Worm (Caenorhabditis elegans) whole organism, midembryonic: ENCODE results near the gene skpo-2.
"Not testable (repeated sequence)": the region's sequence is repeated elsewhere in the genome, so short reads cannot be mapped to it uniquely, and the experiment has no call there.

Experiments used
- T22C8.4 ChIP-seq: fragments of 200-800 bp; sonication (Bioruptor generic); IDR thresholded peaks from 2 replicates; pipeline ENCODE4 v1.3.6; 2022; ENCODE audit warnings: missing genetic modification characterization, missing compliant biosample characterization
- cog-1 ChIP-seq: sonication (generic microtip); optimal IDR thresholded peaks from 2 replicates; lab custom pipeline; 2016; ENCODE audit warnings: missing genetic modification characterization, missing compliant biosample characterization
- flt-1 ChIP-seq: fragments of 200-800 bp; sonication (Bioruptor generic); IDR thresholded peaks from 2 replicates; pipeline ENCODE4 v1.3.6; 2022; ENCODE audit warnings: missing genetic modification characterization, missing compliant biosample characterization
- klf-2 ChIP-seq: fragments of 200-800 bp; sonication (Bioruptor generic); conservative IDR thresholded peaks from 2 replicates; pipeline ENCODE4 v1.3.6; 2022; ENCODE audit warnings: missing genetic modification reagents, missing genetic modification characterization, missing compliant biosample characterization
- med-1 ChIP-seq: sonication (generic microtip); optimal IDR thresholded peaks from 2 replicates; lab custom pipeline; 2017; ENCODE audit warnings: missing genetic modification characterization, mild to moderate bottlenecking, missing compliant biosample characterization, antibody characterized with exemption, missing genetic modification reagents; ENCODE audit not compliant: insufficient read depth
- ref-1 ChIP-seq: fragments of 200-800 bp; sonication (Bioruptor generic); conservative IDR thresholded peaks from 2 replicates; pipeline ENCODE4 v1.3.6; 2022; ENCODE audit warnings: missing genetic modification reagents, missing genetic modification characterization, missing compliant biosample characterization
- tab-1 ChIP-seq: fragments of 200-800 bp; sonication (Bioruptor generic); IDR thresholded peaks from 2 replicates; pipeline ENCODE4 v1.3.6; 2022; ENCODE audit warnings: missing genetic modification characterization, missing compliant biosample characterization
- ztf-23 ChIP-seq: fragments of 200-800 bp; sonication (Bioruptor generic); IDR thresholded peaks from 2 replicates; pipeline ENCODE4 v1.3.6; 2022; ENCODE audit warnings: missing genetic modification reagents, missing genetic modification characterization, missing compliant biosample characterization
- ztf-29 ChIP-seq: fragments of 200-800 bp; sonication (Bioruptor generic); IDR thresholded peaks from 2 replicates; pipeline ENCODE4 v1.3.6; 2022; ENCODE audit warnings: missing genetic modification reagents, missing genetic modification characterization, missing compliant biosample characterization

The skpo-2 gene

DNA sequence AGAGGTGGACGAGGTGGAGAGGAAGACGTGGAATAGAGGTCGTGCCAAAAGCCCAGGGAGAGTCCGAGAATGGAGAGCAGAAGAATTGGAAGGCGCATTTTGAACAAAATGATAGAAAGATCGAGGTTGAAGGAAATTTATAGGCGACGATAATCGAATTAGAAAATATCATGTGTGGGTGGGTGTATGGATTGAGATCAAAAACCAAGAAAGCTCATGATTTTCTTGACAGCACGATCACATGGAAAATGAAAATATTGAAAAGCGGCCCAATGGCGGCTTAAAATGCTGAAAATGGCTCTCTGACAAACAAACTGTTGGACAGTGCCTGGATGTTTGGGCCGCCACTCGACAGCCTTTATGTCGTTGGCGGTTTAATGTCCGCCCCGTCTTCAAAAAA, 26.8 kb upstream of the skpo-2 start, which contains the start of gene C16C8.9:
TSS of gene C16C8.9 (minus strand) at position 101 of the 400 bp plus-strand sequence.
- TF ChIP-seq ztf-23 (GFP tag; lab: Robert Waterston, UW) (no peak), klf-2 (GFP tag; lab: Robert Waterston, UW) (no peak), cog-1 (no peak), med-1 (GFP tag; lab: Kevin White, UChicago) (no peak), tab-1 (GFP tag; lab: Robert Waterston, UW) (no peak), ztf-29 (GFP tag; lab: Robert Waterston, UW) (no peak), flt-1 (no peak), T22C8.4 (GFP tag; lab: Robert Waterston, UW) (no peak), ref-1 (GFP tag; lab: Robert Waterston, UW) (no peak)

- TF ChIP-seq T22C8.4 (GFP tag; lab: Robert Waterston, UW) (no peak), tab-1 (GFP tag; lab: Robert Waterston, UW) (no peak), med-1 (GFP tag; lab: Kevin White, UChicago) (no peak), ztf-29 (GFP tag; lab: Robert Waterston, UW) (no peak), flt-1 (no peak), klf-2 (GFP tag; lab: Robert Waterston, UW) (no peak), cog-1 (no peak), ref-1 (GFP tag; lab: Robert Waterston, UW) (no peak), ztf-23 (GFP tag; lab: Robert Waterston, UW) (no peak)
Observed at ce11 chrII:3461586-3461985, 25.3 kb upstream of the skpo-2 start, which contains the start of gene C16C8.8. C16C8.8 (minus strand) TSS chrII:3461686.

- TF ChIP-seq cog-1 (no peak), ztf-23 (GFP tag; lab: Robert Waterston, UW) (no peak), klf-2 (GFP tag; lab: Robert Waterston, UW) (no peak), med-1 (GFP tag; lab: Kevin White, UChicago) (no peak)
Observed at ce11 chrII:3460048-3460447, 23.7 kb upstream of the skpo-2 start, which contains the start of gene C16C8.7. C16C8.7 (minus strand) TSS chrII:3460148.

- no peak for TF ChIP-seq flt-1
- TF ChIP-seq ref-1 (GFP tag; lab: Robert Waterston, UW) = no peak
- TF ChIP-seq ztf-23 (GFP tag; lab: Robert Waterston, UW) = no peak
- TF ChIP-seq med-1 (GFP tag; lab: Kevin White, UChicago) = no peak
- no peak for TF ChIP-seq tab-1 (GFP tag; lab: Robert Waterston, UW)
- TF ChIP-seq T22C8.4 (GFP tag; lab: Robert Waterston, UW) = no peak
- TF ChIP-seq cog-1 = no peak
- TF ChIP-seq klf-2 (GFP tag; lab: Robert Waterston, UW) = no peak
- no peak for TF ChIP-seq ztf-29 (GFP tag; lab: Robert Waterston, UW)
Observed at ce11 chrII:3459199-3459598, 22.9 kb upstream of the skpo-2 start.

ce11 chrII:3458209-3458608, 21.9 kb upstream of the skpo-2 start, which contains the start of the genes C16C8.26 and C16C8.19:
C16C8.26 (minus strand) TSS chrII:3458309.
C16C8.19 (plus strand) TSS chrII:3458487.
- TF ChIP-seq cog-1 = no peak
- no peak for TF ChIP-seq flt-1
- TF ChIP-seq ztf-29 (GFP tag; lab: Robert Waterston, UW) = no peak; the same call in 1 of the 2 replicates
- no peak for TF ChIP-seq med-1 (GFP tag; lab: Kevin White, UChicago)
- no peak for TF ChIP-seq tab-1 (GFP tag; lab: Robert Waterston, UW)
- TF ChIP-seq klf-2 (GFP tag; lab: Robert Waterston, UW) = no peak
- no peak for TF ChIP-seq ztf-23 (GFP tag; lab: Robert Waterston, UW)
- no peak for TF ChIP-seq T22C8.4 (GFP tag; lab: Robert Waterston, UW)
- no peak for TF ChIP-seq ref-1 (GFP tag; lab: Robert Waterston, UW)

- no peak for TF ChIP-seq ztf-29 (GFP tag; lab: Robert Waterston, UW)
- TF ChIP-seq klf-2 (GFP tag; lab: Robert Waterston, UW) = no peak
- no peak for TF ChIP-seq tab-1 (GFP tag; lab: Robert Waterston, UW)
- TF ChIP-seq ztf-23 (GFP tag; lab: Robert Waterston, UW) = no peak
- TF ChIP-seq ref-1 (GFP tag; lab: Robert Waterston, UW) = no peak
- no peak for TF ChIP-seq flt-1
- no peak for TF ChIP-seq T22C8.4 (GFP tag; lab: Robert Waterston, UW)
- no peak for TF ChIP-seq med-1 (GFP tag; lab: Kevin White, UChicago)
Observed at ce11 chrII:3453521-3453920, 17.2 kb upstream of the skpo-2 start, which contains the start of gene C16C8.11. C16C8.11 (plus strand) TSS chrII:3453708.

DNA sequence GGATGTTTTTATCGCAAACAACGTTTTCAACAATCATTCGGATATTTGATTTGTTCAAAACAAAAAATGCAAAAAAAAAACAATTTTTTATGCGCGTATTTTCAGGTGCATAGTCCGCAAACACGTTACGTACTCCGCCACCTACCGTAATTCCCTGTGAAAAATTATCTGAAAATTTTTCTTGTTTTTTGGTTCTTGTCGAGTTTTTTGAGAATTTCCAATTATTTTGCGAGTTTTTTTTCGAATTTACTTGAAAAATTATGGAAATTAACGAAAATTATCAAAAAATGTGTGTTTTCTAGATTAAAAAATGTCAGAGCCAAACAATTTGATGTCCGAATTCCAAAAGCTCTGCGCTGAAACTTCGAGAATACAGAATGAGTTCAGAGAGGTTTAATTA, 16.1 kb upstream of the skpo-2 start, which contains the start of gene C16C8.12:
TSS of gene C16C8.12 (plus strand) at position 301 of the 400 bp plus-strand sequence.
- TF ChIP-seq cog-1 = no peak
- no peak for TF ChIP-seq flt-1
- TF ChIP-seq ztf-29 (GFP tag; lab: Robert Waterston, UW) = no peak
- TF ChIP-seq T22C8.4 (GFP tag; lab: Robert Waterston, UW) = no peak
- TF ChIP-seq tab-1 (GFP tag; lab: Robert Waterston, UW) = no peak
- TF ChIP-seq klf-2 (GFP tag; lab: Robert Waterston, UW) = no peak
- TF ChIP-seq med-1 (GFP tag; lab: Kevin White, UChicago) = no peak
- no peak for TF ChIP-seq ztf-23 (GFP tag; lab: Robert Waterston, UW)
- TF ChIP-seq ref-1 (GFP tag; lab: Robert Waterston, UW) = no peak

DNA sequence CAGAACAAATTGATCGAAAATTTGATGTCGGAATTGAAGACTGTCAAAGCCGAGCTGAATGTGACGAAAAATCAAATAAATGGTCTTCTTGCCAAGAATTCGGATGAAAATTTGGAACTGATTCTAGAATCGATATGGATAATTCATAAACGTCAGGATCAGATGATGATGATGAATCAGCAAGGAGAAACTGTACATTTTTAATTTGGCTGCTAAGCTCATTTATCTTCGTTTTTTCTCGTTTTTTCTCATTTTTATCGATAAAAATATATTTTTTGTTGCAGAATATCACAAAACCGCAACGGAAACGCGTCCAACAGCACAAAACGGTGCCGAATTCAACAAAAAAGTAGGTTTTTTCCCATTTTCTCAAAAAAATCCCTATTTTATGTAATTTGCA, 13.2 kb upstream of the skpo-2 start, which contains the start of gene C16C8.14:
TSS of gene C16C8.14 (plus strand) at position 301 of the 400 bp plus-strand sequence.
- TF ChIP-seq klf-2, ztf-29, ref-1 (GFP tag; lab: Robert Waterston, UW): not testable (repeated sequence)

DNA sequence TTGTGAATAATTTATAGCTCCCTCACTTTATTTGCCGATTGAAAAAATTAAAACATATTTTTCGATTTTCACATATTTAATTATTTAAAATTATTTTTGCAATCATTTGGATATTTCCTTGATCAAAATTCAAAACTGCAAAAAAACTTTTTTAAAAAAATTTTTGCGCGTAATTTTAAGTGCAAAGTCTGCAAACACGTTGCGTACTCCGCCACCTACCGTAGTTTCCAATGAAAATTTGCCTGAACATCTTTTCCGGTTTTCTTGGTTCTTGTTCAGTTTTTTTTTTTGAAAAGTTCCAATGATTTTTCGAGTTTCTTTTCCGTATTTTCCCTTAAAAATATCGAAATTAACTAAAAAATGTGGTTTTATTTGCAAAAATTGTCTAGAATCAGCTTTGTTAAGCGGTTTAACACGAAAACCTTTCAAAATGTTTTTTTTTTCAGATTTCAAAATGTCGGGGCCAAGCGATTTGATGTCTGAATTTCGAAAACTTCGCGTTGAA, 12.5 kb upstream of the skpo-2 start, which contains the start of gene C16C8.25:
TSS of gene C16C8.25 (plus strand) at position 455 of the 505 bp plus-strand sequence.
- no peak for TF ChIP-seq T22C8.4 (GFP tag; lab: Robert Waterston, UW)
- no peak for TF ChIP-seq cog-1
- no peak for TF ChIP-seq ztf-29 (GFP tag; lab: Robert Waterston, UW)
- no peak for TF ChIP-seq ztf-23 (GFP tag; lab: Robert Waterston, UW)
- TF ChIP-seq ref-1 (GFP tag; lab: Robert Waterston, UW) = no peak
- no peak for TF ChIP-seq klf-2 (GFP tag; lab: Robert Waterston, UW)
- TF ChIP-seq med-1 (GFP tag; lab: Kevin White, UChicago) = no peak
- TF ChIP-seq flt-1 = no peak
